Fruit fly (Drosophila melanogaster): ENCODE data around the gene CG45089.

The CG45089 gene

dm6 chrX:7878736-7879135 is 14.9 kb downstream of the CG45089 start, which contains the start of gene Ir7d (continued):
- no peak for TF ChIP-seq HLH54F (GFP tag; optimal IDR thresholded peaks at IDR 0.05)

DNA sequence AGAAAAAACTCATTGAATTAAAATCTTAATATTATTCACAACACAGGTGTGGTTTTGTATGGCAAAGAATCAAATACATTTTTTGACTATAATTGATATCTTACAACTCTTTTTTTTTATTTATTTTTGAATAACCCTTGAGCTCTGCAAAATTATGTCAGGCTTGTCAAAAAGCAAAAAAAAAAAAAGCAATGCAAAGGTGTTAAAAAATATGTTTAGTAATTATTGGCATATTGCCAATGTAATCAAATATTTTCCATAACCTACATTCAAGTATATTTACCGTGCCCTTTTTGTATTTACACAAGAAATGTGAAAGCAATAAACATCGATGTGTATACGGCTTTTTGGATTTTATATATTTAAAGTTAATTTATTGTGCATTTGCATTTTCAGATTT is 19.5 kb downstream of the CG45089 start, which contains the start of gene Ir7c:
Gene Ir7c, plus strand, starts transcription at position 301 of the 400 bp plus-strand sequence.
- TF ChIP-seq Ets65A (GFP tag) = no peak
- no peak for TF ChIP-seq Hr39 (optimal IDR thresholded peaks at IDR 0.05)
- TF ChIP-seq eyg (GFP tag; optimal IDR thresholded peaks at IDR 0.05) = no peak
- no peak for TF ChIP-seq Six4 (GFP tag; optimal IDR thresholded peaks at IDR 0.05)
- TF ChIP-seq CG4707 (GFP tag; optimal IDR thresholded peaks at IDR 0.05) = no peak
- no peak for TF ChIP-seq CG3407 (GFP tag; optimal IDR thresholded peaks at IDR 0.05)
- no peak for TF ChIP-seq CG14860 (GFP tag; IDR thresholded peaks at IDR 0.05; ENCODE audit: partially characterized antibody)
- TF ChIP-seq schlank (tag; optimal IDR thresholded peaks at IDR 0.05) = no peak
- no peak for TF ChIP-seq nmo (GFP tag; optimal IDR thresholded peaks at IDR 0.05)
- TF ChIP-seq pum (GFP tag; optimal IDR thresholded peaks at IDR 0.05) = no peak
- no peak for TF ChIP-seq CG4282 (GFP tag; optimal IDR thresholded peaks at IDR 0.05)
- no peak for TF ChIP-seq emc (GFP tag; optimal IDR thresholded peaks at IDR 0.05)
- TF ChIP-seq ttk (GFP tag; IDR thresholded peaks at IDR 0.05) = no peak
- TF ChIP-seq CG2199 (GFP tag; IDR thresholded peaks at IDR 0.05) = no peak
- no peak for TF ChIP-seq HmgZ (tag; optimal IDR thresholded peaks at IDR 0.05)
- TF ChIP-seq Stat92E (GFP tag; optimal IDR thresholded peaks at IDR 0.05) = no peak
- no peak for TF ChIP-seq pnt (GFP tag; optimal IDR thresholded peaks at IDR 0.05)
- TF ChIP-seq Med (GFP tag) = no peak
- TF ChIP-seq CG30431 (GFP tag; optimal IDR thresholded peaks at IDR 0.05) = no peak

- no peak for TF ChIP-seq zen (tag; optimal IDR thresholded peaks at IDR 0.05)
- TF ChIP-seq CG2202 (tag; optimal IDR thresholded peaks at IDR 0.05) = no peak
- no peak for TF ChIP-seq E2f2 (GFP tag; IDR thresholded peaks at IDR 0.05)
- TF ChIP-seq Dek (tag; optimal IDR thresholded peaks at IDR 0.05) = no peak
- TF ChIP-seq Dfd (GFP tag; optimal IDR thresholded peaks at IDR 0.05) = no peak
- TF ChIP-seq CG10462 (GFP tag; optimal IDR thresholded peaks at IDR 0.05) = no peak
Observed at dm6 chrX:7873172-7873930, 20.2 kb downstream of the CG45089 start, which contains the start of gene dec. Gene dec (minus strand): TSS chrX:7873222.

DNA sequence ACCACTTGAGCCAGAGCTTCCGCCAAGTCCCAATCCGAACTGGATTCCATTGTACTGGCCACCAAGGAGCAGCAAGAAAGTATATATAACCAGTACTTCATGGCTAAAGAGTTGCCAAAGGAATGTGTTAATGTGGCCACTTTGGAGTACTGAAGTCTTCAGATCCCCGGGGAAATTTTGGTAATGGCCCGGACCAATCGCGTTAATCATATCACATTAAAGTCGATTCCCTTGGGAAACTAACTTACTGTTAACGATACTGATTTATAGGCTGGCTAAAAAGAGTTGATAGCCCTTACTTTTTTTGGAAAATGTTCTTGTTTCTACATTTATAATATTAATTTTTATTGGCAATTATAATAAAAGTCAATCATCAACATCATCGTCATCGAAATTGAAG is 26.7 kb downstream of the CG45089 start, which contains the start of gene Ir7b:
Gene Ir7b, minus strand, starts transcription at position 101 of the 400 bp plus-strand sequence.
- TF ChIP-seq Optix (GFP tag; IDR thresholded peaks at IDR 0.05) = no peak
- no peak for TF ChIP-seq CG7786 (GFP tag; optimal IDR thresholded peaks at IDR 0.05)
- TF ChIP-seq bcd (GFP tag; optimal IDR thresholded peaks at IDR 0.05) = no peak

- TF ChIP-seq CG14441 (GFP tag; IDR thresholded peaks at IDR 0.05) (no peak), Hr51 (GFP tag; optimal IDR thresholded peaks at IDR 0.05) (no peak), Bteb2 (GFP tag; optimal IDR thresholded peaks at IDR 0.05) (no peak), CG17568 (GFP tag; optimal IDR thresholded peaks at IDR 0.05) (no peak), CG6175 (GFP tag; IDR thresholded peaks at IDR 0.05) (no peak), ara (GFP tag; IDR thresholded peaks at IDR 0.05) (no peak), CG11696 (GFP tag; IDR thresholded peaks at IDR 0.05) (no peak), nau (GFP tag; optimal IDR thresholded peaks at IDR 0.05) (no peak), Atf-2 (GFP tag; optimal IDR thresholded peaks at IDR 0.05) (no peak), CG7786 (GFP tag; optimal IDR thresholded peaks at IDR 0.05) (no peak), sisA (GFP tag; IDR thresholded peaks at IDR 0.05) (no peak), CG13624 (GFP tag; optimal IDR thresholded peaks at IDR 0.05) (no peak), CG8388 (GFP tag; optimal IDR thresholded peaks at IDR 0.05) (no peak), Dip3 (GFP tag; optimal IDR thresholded peaks at IDR 0.05) (no peak), H2.0 (GFP tag; IDR thresholded peaks at IDR 0.05) (no peak), CG14050 (GFP tag; IDR thresholded peaks at IDR 0.05) (no peak), kni (GFP tag; optimal IDR thresholded peaks at IDR 0.05) (no peak)
Observed at dm6 chrX:7857873-7858272, 35.7 kb downstream of the CG45089 start, which contains the start of gene CG1409. Gene CG1409 (plus strand): TSS chrX:7858173.

Data from whole organism, embryonic.